Worm (Caenorhabditis elegans) whole organism, mixed stage, embryonic: ENCODE results near the gene C17H12.8.

ENCODE experiments used
- M03D4.4 ChIP-seq: sonication (generic microtip); optimal IDR thresholded peaks from 2 replicates; lab custom pipeline; 2017; ENCODE audit warnings: mild to moderate bottlenecking, missing genetic modification characterization, missing compliant biosample characterization
- bed-3 ChIP-seq: fragments of 200-800 bp; sonication (Bioruptor generic); optimal IDR thresholded peaks from 3 replicates; lab custom pipeline; 2018; ENCODE audit warnings: mild to moderate bottlenecking, missing genetic modification characterization, moderate library complexity, missing compliant biosample characterization
- blmp-1 ChIP-seq: fragments of 150-350 bp; optimal IDR thresholded peaks from 2 replicates; lab custom pipeline; 2014; ENCODE audit warnings: missing biosample characterization, missing genetic modification characterization
- ceh-39 ChIP-seq: fragments of 150-350 bp; optimal IDR thresholded peaks from 2 replicates; lab custom pipeline; 2014; ENCODE audit warnings: missing biosample characterization, missing genetic modification characterization
- ceh-43 ChIP-seq: fragments of 200-800 bp; sonication (Bioruptor generic); optimal IDR thresholded peaks from 2 replicates; lab custom pipeline; 2018; ENCODE audit warnings: mild to moderate bottlenecking, missing genetic modification characterization, moderate library complexity, missing compliant biosample characterization
- ceh-83 ChIP-seq: fragments of 200-800 bp; sonication (Bioruptor generic); optimal IDR thresholded peaks from 2 replicates; lab custom pipeline; 2018; ENCODE audit warnings: mild to moderate bottlenecking, missing genetic modification characterization, missing compliant biosample characterization
- ces-1 ChIP-seq: fragments of 150-350 bp; optimal IDR thresholded peaks from 2 replicates; lab custom pipeline; 2014; ENCODE audit warnings: missing biosample characterization, missing genetic modification reagents, missing genetic modification characterization
- cnd-1 ChIP-seq: fragments of 200-800 bp; sonication (Bioruptor generic); optimal IDR thresholded peaks from 2 replicates; lab custom pipeline; 2018; ENCODE audit warnings: mild to moderate bottlenecking, missing genetic modification characterization, missing compliant biosample characterization
- drap-1 ChIP-seq: fragments of 200-800 bp; sonication (Bioruptor generic); optimal IDR thresholded peaks from 3 replicates; lab custom pipeline; 2018; ENCODE audit warnings: mild to moderate bottlenecking, missing genetic modification characterization, missing compliant biosample characterization
- elt-1 ChIP-seq: sonication (generic microtip); optimal IDR thresholded peaks from 2 replicates; lab custom pipeline; 2017; ENCODE audit warnings: missing genetic modification characterization, mild to moderate bottlenecking, missing compliant biosample characterization, antibody characterized with exemption, moderate library complexity, borderline replicate concordance; ENCODE audit not compliant: insufficient read depth
- elt-3 ChIP-seq: fragments of 150-350 bp; optimal IDR thresholded peaks from 2 replicates; lab custom pipeline; 2014; ENCODE audit warnings: missing biosample characterization, missing genetic modification characterization
- flh-1 ChIP-seq: fragments of 200-800 bp; sonication (Bioruptor generic); optimal IDR thresholded peaks from 2 replicates; lab custom pipeline; 2018; ENCODE audit warnings: mild to moderate bottlenecking, missing genetic modification characterization, moderate library complexity, missing compliant biosample characterization
- ham-2 ChIP-seq: fragments of 200-800 bp; sonication (Bioruptor generic); optimal IDR thresholded peaks from 2 replicates; lab custom pipeline; 2018; ENCODE audit warnings: mild to moderate bottlenecking, missing genetic modification characterization, missing compliant biosample characterization
- hlh-1 ChIP-seq: fragments of 150-350 bp; optimal IDR thresholded peaks from 2 replicates; lab custom pipeline; 2014; ENCODE audit warnings: missing biosample characterization, missing genetic modification reagents, missing genetic modification characterization
- lin-13 ChIP-seq: fragments of 150-350 bp; optimal IDR thresholded peaks from 2 replicates; lab custom pipeline; 2014; ENCODE audit warnings: missing biosample characterization, missing genetic modification characterization
- lin-32 ChIP-seq: fragments of 200-800 bp; sonication (Bioruptor generic); optimal IDR thresholded peaks from 2 replicates; lab custom pipeline; 2018; ENCODE audit warnings: mild to moderate bottlenecking, missing genetic modification characterization, missing compliant biosample characterization
- lsy-2 ChIP-seq: fragments of 150-350 bp; optimal IDR thresholded peaks from 2 replicates; lab custom pipeline; 2014; ENCODE audit warnings: missing biosample characterization, missing genetic modification characterization
- mab-5 ChIP-seq: fragments of 150-350 bp; optimal IDR thresholded peaks from 2 replicates; lab custom pipeline; 2014; ENCODE audit warnings: missing biosample characterization, missing genetic modification characterization
- mep-1 ChIP-seq: fragments of 150-350 bp; optimal IDR thresholded peaks from 2 replicates; lab custom pipeline; 2017; ENCODE audit warnings: missing biosample characterization, missing genetic modification reagents, missing genetic modification characterization, inconsistent platforms
- mls-2 ChIP-seq: sonication (generic microtip); optimal IDR thresholded peaks from 2 replicates; lab custom pipeline; 2016; ENCODE audit warnings: mild to moderate bottlenecking, missing genetic modification characterization, moderate library complexity, missing compliant biosample characterization
- nhr-12 ChIP-seq: fragments of 150-350 bp; optimal IDR thresholded peaks from 2 replicates; lab custom pipeline; 2014; ENCODE audit warnings: missing biosample characterization, missing genetic modification characterization
- nhr-2 ChIP-seq: fragments of 150-350 bp; optimal IDR thresholded peaks from 2 replicates; lab custom pipeline; 2014; ENCODE audit warnings: missing biosample characterization, missing genetic modification characterization
- nhr-237 ChIP-seq: fragments of 150-350 bp; optimal IDR thresholded peaks from 2 replicates; lab custom pipeline; 2014; ENCODE audit warnings: missing biosample characterization, missing genetic modification characterization
- nhr-28 ChIP-seq: fragments of 150-350 bp; optimal IDR thresholded peaks from 2 replicates; lab custom pipeline; 2014; ENCODE audit warnings: missing biosample characterization, missing genetic modification characterization
- nhr-76 ChIP-seq: sonication (generic microtip); optimal IDR thresholded peaks from 2 replicates; lab custom pipeline; 2017; ENCODE audit warnings: missing biosample characterization, missing genetic modification characterization
- pha-4 ChIP-seq: fragments of 150-350 bp; optimal IDR thresholded peaks from 2 replicates; lab custom pipeline; 2018; ENCODE audit warnings: missing biosample characterization, missing genetic modification reagents, missing genetic modification characterization
- sem-2 ChIP-seq: fragments of 200-800 bp; sonication (Bioruptor generic); optimal IDR thresholded peaks from 2 replicates; lab custom pipeline; 2018; ENCODE audit warnings: mild to moderate bottlenecking, missing genetic modification characterization, missing compliant biosample characterization
- snpc-4 ChIP-seq: fragments of 150-350 bp; optimal IDR thresholded peaks from 2 replicates; lab custom pipeline; 2014; ENCODE audit warnings: missing biosample characterization, missing genetic modification characterization
- sptf-1 ChIP-seq: sonication (generic microtip); optimal IDR thresholded peaks from 2 replicates; lab custom pipeline; 2017; ENCODE audit warnings: mild to moderate bottlenecking, missing genetic modification characterization, moderate library complexity, missing compliant biosample characterization
- tbx-8 ChIP-seq: fragments of 200-800 bp; sonication (Bioruptor generic); optimal IDR thresholded peaks from 2 replicates; lab custom pipeline; 2018; ENCODE audit warnings: mild to moderate bottlenecking, missing genetic modification characterization, moderate library complexity, missing compliant biosample characterization
- unc-120 ChIP-seq: sonication (generic microtip); optimal IDR thresholded peaks from 2 replicates; lab custom pipeline; 2017; ENCODE audit warnings: missing genetic modification characterization, missing compliant biosample characterization; ENCODE audit not compliant: poor library complexity, severe bottlenecking
- unc-39 ChIP-seq: fragments of 150-350 bp; optimal IDR thresholded peaks from 2 replicates; lab custom pipeline; 2014; ENCODE audit warnings: missing biosample characterization, missing genetic modification characterization
- unc-62 ChIP-seq: fragments of 150-350 bp; optimal IDR thresholded peaks from 2 replicates; lab custom pipeline; 2014; ENCODE audit warnings: missing biosample characterization, missing genetic modification reagents, missing genetic modification characterization
- zip-8 ChIP-seq: fragments of 150-350 bp; optimal IDR thresholded peaks from 2 replicates; lab custom pipeline; 2014; ENCODE audit warnings: missing biosample characterization, missing genetic modification characterization
- ztf-11 ChIP-seq: fragments of 150-350 bp; optimal IDR thresholded peaks from 2 replicates; lab custom pipeline; 2014; ENCODE audit warnings: missing biosample characterization, missing genetic modification characterization

The C17H12.8 gene

DNA sequence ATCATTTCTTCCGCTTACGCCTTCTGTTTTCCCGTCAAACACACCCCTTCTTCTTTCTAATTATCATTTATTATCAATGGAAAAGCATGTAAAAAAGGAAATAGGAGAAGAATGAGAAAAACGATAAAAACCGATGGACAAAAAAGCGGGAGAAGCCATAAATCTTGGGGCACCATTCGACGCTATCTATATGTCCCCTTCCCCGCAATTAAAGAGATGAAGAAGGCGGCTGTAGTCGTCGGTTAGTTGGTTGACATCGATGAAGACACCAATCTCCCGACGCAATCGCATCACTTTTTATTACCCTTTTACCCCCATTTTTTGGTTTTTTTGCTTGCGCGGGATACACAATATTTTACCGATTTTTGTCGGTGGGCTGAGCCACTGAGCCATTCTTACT lies 15.1 kb downstream of the C17H12.8 start:
- TF ChIP-seq nhr-237 (tag; lab: Kevin White, UChicago) (no peak), elt-1 (tag; lab: Kevin White, UChicago) (peak; percentile 46)
- TF ChIP-seq, all 35 proteins: peak for 1

DNA sequence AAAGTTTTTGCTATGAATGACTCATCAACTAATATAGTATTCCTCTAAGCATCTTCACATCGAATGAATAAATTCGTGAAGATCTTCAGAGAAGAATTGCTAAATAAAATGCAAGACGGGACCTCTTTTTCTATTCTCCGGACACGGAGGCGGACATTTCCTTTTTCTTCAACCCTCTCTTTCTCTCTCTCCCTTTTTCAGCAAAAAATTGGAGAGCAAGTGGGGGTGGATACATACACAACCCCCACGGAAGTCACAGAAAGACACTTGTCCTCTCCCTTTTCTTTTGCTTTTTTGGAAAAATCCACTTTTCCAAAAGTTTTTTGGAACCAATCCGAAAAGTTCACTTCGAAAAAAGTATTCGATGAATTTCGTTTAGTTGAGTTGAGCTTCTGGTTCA lies 16.2 kb downstream of the C17H12.8 start:
- TF ChIP-seq snpc-4 (tag; lab: Kevin White, UChicago) (no peak), unc-120 (tag; lab: Kevin White, UChicago) (no peak), flh-1 (GFP tag; lab: Kevin White, UChicago) (no peak), ceh-83 (GFP tag; lab: Kevin White, UChicago) (no peak), sptf-1 (tag; lab: Kevin White, UChicago) (no peak)

DNA sequence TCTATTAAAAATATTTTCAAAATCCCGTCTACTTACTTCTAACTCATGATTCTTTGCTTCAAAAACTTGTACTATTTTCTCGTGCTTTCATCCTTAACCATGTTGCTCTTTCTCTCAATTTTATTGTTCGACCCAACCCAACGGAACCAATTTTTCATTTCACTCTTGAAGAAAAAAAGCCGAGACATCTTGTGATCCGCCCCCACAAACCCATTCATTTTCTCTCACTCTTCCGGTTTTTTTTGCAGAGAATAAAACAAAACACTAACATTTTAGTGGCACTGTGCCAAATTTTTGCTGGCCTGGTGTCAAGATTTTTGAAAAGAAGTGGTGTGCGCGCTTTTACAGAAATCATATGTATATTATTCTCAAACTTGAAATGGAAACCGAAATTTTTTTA lies 18.3 kb downstream of the C17H12.8 start:
- no peak for TF ChIP-seq nhr-76
- TF ChIP-seq bed-3 = no peak
- TF ChIP-seq nhr-2 (tag; lab: Kevin White, UChicago) = no peak
- TF ChIP-seq cnd-1 (tag; lab: Kevin White, UChicago) = no peak
- no peak for TF ChIP-seq flh-1 (GFP tag; lab: Kevin White, UChicago)
- TF ChIP-seq pha-4 (tag; lab: Kevin White, UChicago) = no peak
- no peak for TF ChIP-seq mab-5 (tag; lab: Kevin White, UChicago)
- no peak for TF ChIP-seq mls-2 (tag; lab: Kevin White, UChicago)
- TF ChIP-seq ztf-11 = no peak
- no peak for TF ChIP-seq sem-2 (GFP tag; lab: Kevin White, UChicago)
- no peak for TF ChIP-seq lsy-2 (tag; lab: Kevin White, UChicago)
- TF ChIP-seq lin-13 (tag; lab: Kevin White, UChicago) = no peak
- TF ChIP-seq lin-32 = no peak

DNA sequence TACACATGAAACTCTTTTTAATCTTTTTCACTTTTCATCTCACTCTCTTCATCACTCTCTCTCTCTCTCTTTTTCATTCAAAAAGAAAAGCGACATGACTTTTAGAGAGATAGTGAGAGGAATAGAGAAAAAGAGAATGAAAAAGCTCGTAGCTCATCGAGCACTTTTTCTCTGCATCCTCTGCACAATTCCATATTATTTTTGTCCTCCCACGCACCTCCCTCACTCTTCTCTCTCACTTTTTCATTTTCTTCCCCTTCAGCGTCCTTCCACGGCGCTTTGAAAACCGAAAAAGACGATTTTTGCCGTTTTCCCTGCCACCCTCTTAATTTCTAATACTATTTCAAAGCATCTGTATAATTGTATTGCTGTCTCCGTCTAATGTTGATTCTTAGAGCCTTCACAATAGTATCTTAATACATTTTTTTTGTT lies 20.6 kb downstream of the C17H12.8 start:
- TF ChIP-seq unc-62 (GFP tag; lab: Kevin White, UChicago) (peak; percentile 77), hlh-1 (tag; lab: Kevin White, UChicago) (peak; percentile 22), ces-1 (GFP tag; lab: Kevin White, UChicago) (peak; percentile 76), sptf-1 (tag; lab: Kevin White, UChicago) (no peak), unc-120 (tag; lab: Kevin White, UChicago) (peak; percentile 89), nhr-237 (tag; lab: Kevin White, UChicago) (peak; percentile 55), nhr-28 (no peak), flh-1 (GFP tag; lab: Kevin White, UChicago) (no peak), sem-2 (GFP tag; lab: Kevin White, UChicago) (no peak), zip-8 (tag; lab: Kevin White, UChicago) (no peak), cnd-1 (tag; lab: Kevin White, UChicago) (no peak), nhr-12 (tag; lab: Kevin White, UChicago) (no peak), bed-3 (no peak), mab-5 (tag; lab: Kevin White, UChicago) (no peak), ceh-43 (GFP tag; lab: Kevin White, UChicago) (no peak), mls-2 (tag; lab: Kevin White, UChicago) (no peak), blmp-1 (tag; lab: Kevin White, UChicago) (no peak), ham-2 (GFP tag; lab: Kevin White, UChicago) (no peak), ztf-11 (no peak), pha-4 (tag; lab: Kevin White, UChicago) (no peak), lin-13 (tag; lab: Kevin White, UChicago) (no peak), mep-1 (tag; lab: Kevin White, UChicago) (peak; percentile 24), snpc-4 (tag; lab: Kevin White, UChicago) (no peak), tbx-8 (GFP tag; lab: Kevin White, UChicago) (no peak), elt-1 (tag; lab: Kevin White, UChicago) (no peak), elt-3 (no peak), unc-39 (tag; lab: Kevin White, UChicago) (no peak), ceh-83 (GFP tag; lab: Kevin White, UChicago) (no peak), ceh-39 (tag; lab: Kevin White, UChicago) (no peak), nhr-76 (no peak), lin-32 (no peak), drap-1 (GFP tag; lab: Kevin White, UChicago) (no peak), nhr-2 (tag; lab: Kevin White, UChicago) (no peak), M03D4.4 (tag; lab: Kevin White, UChicago) (no peak), lsy-2 (tag; lab: Kevin White, UChicago) (no peak)
